Fruit fly (Drosophila melanogaster) whole organism, embryonic: ENCODE data around the gene Slip1.
A peak's percentile ranks its signal among the peaks of the same experiment; 100 is the strongest.

Experiments used
- ATbp ChIP-seq: fragments of 200-800 bp; sonication (Bioruptor generic); optimal IDR thresholded peaks from 2 replicates; lab custom pipeline; 2017; ENCODE audit warnings: missing biosample characterization, mild to moderate bottlenecking, missing genetic modification characterization, missing genetic modification reagents
- CG10462 ChIP-seq: fragments of 200-800 bp; sonication (Bioruptor generic); optimal IDR thresholded peaks from 2 replicates; lab custom pipeline; 2016; ENCODE audit warnings: missing biosample characterization, missing genetic modification characterization
- CG10959 ChIP-seq: fragments of 200-800 bp; sonication (Bioruptor generic); IDR thresholded peaks from 2 replicates; pipeline ENCODE4 v1.3.6; 2022; ENCODE audit warnings: missing biosample characterization, missing genetic modification characterization
- CG11085 ChIP-seq: fragments of 200-800 bp; sonication (Bioruptor generic); IDR thresholded peaks from 2 replicates; pipeline ENCODE4 v1.3.6; 2022; ENCODE audit warnings: missing biosample characterization, missing genetic modification characterization
- CG12155 ChIP-seq: fragments of 200-800 bp; sonication (Bioruptor generic); optimal IDR thresholded peaks from 3 replicates; lab custom pipeline; 2016; ENCODE audit warnings: missing biosample characterization, missing genetic modification characterization
- CG12659 ChIP-seq: fragments of 200-800 bp; sonication (Bioruptor generic); optimal IDR thresholded peaks from 3 replicates; lab custom pipeline; 2017; ENCODE audit warnings: mild to moderate bottlenecking, missing biosample characterization, missing genetic modification reagents, missing genetic modification characterization
- CG12942 ChIP-seq: fragments of 200-800 bp; sonication (Bioruptor generic); optimal IDR thresholded peaks from 3 replicates; lab custom pipeline; 2016; ENCODE audit warnings: missing biosample characterization, missing genetic modification characterization
- CG13123 ChIP-seq: fragments of 200-800 bp; sonication (Bioruptor generic); optimal IDR thresholded peaks from 2 replicates; lab custom pipeline; 2016; ENCODE audit warnings: missing biosample characterization, missing genetic modification characterization
- CG15514 ChIP-seq: fragments of 200-800 bp; sonication (Bioruptor generic); optimal IDR thresholded peaks from 3 replicates; lab custom pipeline; 2017; ENCODE audit warnings: missing biosample characterization, missing genetic modification characterization, mild to moderate bottlenecking, moderate library complexity, missing genetic modification reagents
- CG16815 ChIP-seq: fragments of 200-800 bp; sonication (Bioruptor generic); optimal IDR thresholded peaks from 3 replicates; lab custom pipeline; 2017; ENCODE audit warnings: missing biosample characterization, mild to moderate bottlenecking, missing genetic modification characterization
- CG17186 ChIP-seq: fragments of 200-800 bp; sonication (Bioruptor generic); optimal IDR thresholded peaks from 3 replicates; lab custom pipeline; 2017; ENCODE audit warnings: missing biosample characterization, missing genetic modification reagents, missing genetic modification characterization
- CG18764 ChIP-seq: fragments of 200-800 bp; sonication (Bioruptor generic); optimal IDR thresholded peaks from 3 replicates; lab custom pipeline; 2016; ENCODE audit warnings: missing biosample characterization, missing genetic modification characterization
- CG2678 ChIP-seq: fragments of 200-800 bp; sonication (Bioruptor generic); optimal IDR thresholded peaks from 3 replicates; lab custom pipeline; 2019; ENCODE audit warnings: missing biosample characterization, mild to moderate bottlenecking, missing genetic modification characterization, moderate library complexity
- CG2889 ChIP-seq: fragments of 200-800 bp; sonication (Bioruptor generic); IDR thresholded peaks from 3 replicates; pipeline ENCODE4 v1.3.6; 2022; ENCODE audit warnings: missing biosample characterization, missing genetic modification characterization
- CG3065 ChIP-seq: fragments of 200-800 bp; sonication (Bioruptor generic); optimal IDR thresholded peaks from 2 replicates; lab custom pipeline; 2016; ENCODE audit warnings: missing biosample characterization, missing genetic modification characterization
- CG32767 ChIP-seq: fragments of 200-800 bp; sonication (Bioruptor generic); IDR thresholded peaks from 2 replicates; pipeline ENCODE4 v1.3.6; 2022; ENCODE audit warnings: missing biosample characterization, missing genetic modification characterization
- CG34376 ChIP-seq: fragments of 200-800 bp; sonication (Bioruptor generic); optimal IDR thresholded peaks from 2 replicates; lab custom pipeline; 2018; ENCODE audit warnings: missing biosample characterization, mild to moderate bottlenecking, missing genetic modification characterization
- CG6689 ChIP-seq: fragments of 200-800 bp; sonication (Bioruptor generic); IDR thresholded peaks from 2 replicates; pipeline ENCODE4 v1.3.6; 2022; ENCODE audit warnings: missing biosample characterization, missing genetic modification characterization
- CG7745 ChIP-seq: fragments of 200-800 bp; sonication (Bioruptor generic); optimal IDR thresholded peaks from 2 replicates; lab custom pipeline; 2018; ENCODE audit warnings: missing biosample characterization, mild to moderate bottlenecking, missing genetic modification characterization, moderate library complexity
- CG7987 ChIP-seq: fragments of 200-800 bp; sonication (Bioruptor generic); optimal IDR thresholded peaks from 2 replicates; lab custom pipeline; 2018; ENCODE audit warnings: missing biosample characterization, mild to moderate bottlenecking, missing genetic modification characterization, moderate library complexity
- CG8924 ChIP-seq: fragments of 200-800 bp; optimal IDR thresholded peaks from 3 replicates; lab custom pipeline; 2019; ENCODE audit warnings: missing biosample characterization, mild to moderate bottlenecking, missing genetic modification characterization, moderate library complexity
- CG9609 ChIP-seq: fragments of 200-800 bp; sonication (Bioruptor generic); optimal IDR thresholded peaks from 3 replicates; lab custom pipeline; 2016; ENCODE audit warnings: missing biosample characterization, missing genetic modification characterization
- Dfd ChIP-seq, 2 experiments: fragments of >200 bp; optimal IDR thresholded peaks; 2 replicates each; lab custom pipeline; 2017; ENCODE audit warnings: missing biosample characterization in 2 of 2, missing genetic modification characterization in 2 of 2
- Dll ChIP-seq: fragments of 200-800 bp; sonication (Bioruptor generic); IDR thresholded peaks from 4 replicates; pipeline ENCODE4 v1.3.6; 2022; ENCODE audit warnings: missing biosample characterization, missing genetic modification characterization; ENCODE audit not compliant: partially characterized antibody
- Drgx ChIP-seq: fragments of 200-800 bp; sonication (Bioruptor generic); IDR thresholded peaks from 2 replicates; pipeline ENCODE4 v1.3.6; 2022; ENCODE audit warnings: missing biosample characterization, missing genetic modification characterization
- Ets65A ChIP-seq: fragments of 200-800 bp; sonication (Bioruptor generic); peaks from one replicate; lab custom pipeline; 2016; ENCODE audit warnings: missing biosample characterization, missing genetic modification characterization
- GATAe ChIP-seq: fragments of 200-800 bp; sonication (Bioruptor generic); conservative IDR thresholded peaks from 2 replicates; pipeline ENCODE4 v1.3.6; 2022; ENCODE audit warnings: missing biosample characterization, missing genetic modification characterization
- Lim3 ChIP-seq: fragments of 200-800 bp; sonication (Bioruptor generic); IDR thresholded peaks from 2 replicates; pipeline ENCODE4 v1.3.6; 2022; ENCODE audit warnings: missing biosample characterization, missing genetic modification characterization
- NK7.1 ChIP-seq: fragments of 200-800 bp; sonication (Bioruptor generic); optimal IDR thresholded peaks from 3 replicates; lab custom pipeline; 2016; ENCODE audit warnings: missing biosample characterization, missing genetic modification characterization
- Ptx1 ChIP-seq: fragments of 200-800 bp; sonication (Bioruptor generic); IDR thresholded peaks from 2 replicates; pipeline ENCODE4 v1.3.6; 2022; ENCODE audit warnings: missing biosample characterization, missing genetic modification characterization
- Sox102F ChIP-seq: fragments of 200-800 bp; sonication (Bioruptor generic); optimal IDR thresholded peaks from 2 replicates; lab custom pipeline; 2018; ENCODE audit warnings: missing biosample characterization, mild to moderate bottlenecking, missing genetic modification characterization, moderate library complexity
- TFAM ChIP-seq: fragments of 200-800 bp; sonication (Bioruptor generic); optimal IDR thresholded peaks from 2 replicates; lab custom pipeline; 2017; ENCODE audit warnings: missing biosample characterization, missing genetic modification characterization, inconsistent platforms
- Trl ChIP-seq, 3 experiments: fragments of >200 bp in 2 of 3; fragments of 200-800 bp in 1 of 3; sonication (Bioruptor generic) in 1 of 3; optimal IDR thresholded peaks; 2 replicates in 1 of 3; 3 replicates in 2 of 3; lab custom pipeline; 2016 to 2017; ENCODE audit warnings: missing biosample characterization in 1 of 3, missing genetic modification characterization in 1 of 3
- ab ChIP-seq: fragments of 200-800 bp; sonication (Bioruptor generic); optimal IDR thresholded peaks from 2 replicates; lab custom pipeline; 2016; ENCODE audit warnings: missing biosample characterization, missing genetic modification characterization
- amos ChIP-seq: fragments of 200-800 bp; sonication (Bioruptor generic); IDR thresholded peaks from 2 replicates; pipeline ENCODE4 v1.3.6; 2022; ENCODE audit warnings: missing biosample characterization, missing genetic modification characterization; ENCODE audit not compliant: partially characterized antibody
- ap ChIP-seq: fragments of 200-800 bp; sonication (Bioruptor generic); IDR thresholded peaks from 2 replicates; pipeline ENCODE4 v1.3.6; 2022; ENCODE audit warnings: missing biosample characterization, missing genetic modification characterization
- ash1 ChIP-seq: fragments of 200-800 bp; sonication (Bioruptor generic); optimal IDR thresholded peaks from 2 replicates; lab custom pipeline; 2018; ENCODE audit warnings: missing biosample characterization, mild to moderate bottlenecking, missing genetic modification characterization
- cato ChIP-seq: fragments of 200-800 bp; sonication (Bioruptor generic); optimal IDR thresholded peaks from 2 replicates; lab custom pipeline; 2016; ENCODE audit warnings: missing biosample characterization, missing genetic modification characterization, borderline replicate concordance
- croc ChIP-seq: fragments of 200-800 bp; sonication (Bioruptor generic); conservative IDR thresholded peaks from 3 replicates; pipeline ENCODE4 v1.3.6; 2022; ENCODE audit warnings: missing biosample characterization, missing genetic modification characterization
- ftz-f1 ChIP-seq: fragments of 200-800 bp; sonication (Bioruptor generic); optimal IDR thresholded peaks from 2 replicates; lab custom pipeline; 2016; ENCODE audit warnings: missing biosample characterization, missing genetic modification characterization
- hkb ChIP-seq, 2 experiments: fragments of 200-800 bp in 1 of 2; fragments of >200 bp in 1 of 2; sonication (Bioruptor generic) in 1 of 2; IDR thresholded peaks in 1 of 2; optimal IDR thresholded peaks in 1 of 2; 2 replicates each; pipeline versions ENCODE4 v1.3.6 to Lab custom; 2017 to 2022; ENCODE audit warnings: missing biosample characterization in 1 of 2, missing genetic modification characterization in 1 of 2
- jumu ChIP-seq: fragments of 200-800 bp; sonication (Bioruptor generic); optimal IDR thresholded peaks from 3 replicates; lab custom pipeline; 2016; ENCODE audit warnings: missing biosample characterization, missing genetic modification characterization
- lbe ChIP-seq: fragments of 200-800 bp; sonication (Bioruptor generic); optimal IDR thresholded peaks from 2 replicates; lab custom pipeline; 2016; ENCODE audit warnings: missing biosample characterization, mild to moderate bottlenecking, missing genetic modification characterization
- lola ChIP-seq, 3 experiments: fragments of >200 bp in 2 of 3; fragments of 200-800 bp in 1 of 3; sonication (Bioruptor generic) in 1 of 3; optimal IDR thresholded peaks; 2 replicates each; lab custom pipeline; 2017 to 2019; ENCODE audit warnings: missing biosample characterization in 3 of 3, missing genetic modification characterization in 3 of 3, mild to moderate bottlenecking in 1 of 3, moderate library complexity in 1 of 3
- salm ChIP-seq: fragments of 200-800 bp; sonication (Bioruptor generic); optimal IDR thresholded peaks from 2 replicates; lab custom pipeline; 2018; ENCODE audit warnings: missing biosample characterization, mild to moderate bottlenecking, missing genetic modification characterization
- slbo ChIP-seq: fragments of 200-800 bp; sonication (Bioruptor generic); IDR thresholded peaks from 2 replicates; pipeline ENCODE4 v1.3.6; 2022; ENCODE audit warnings: missing biosample characterization, missing genetic modification characterization
- slou ChIP-seq: fragments of 200-800 bp; sonication (Bioruptor generic); optimal IDR thresholded peaks from 3 replicates; lab custom pipeline; 2016; ENCODE audit warnings: missing biosample characterization, missing genetic modification characterization
- tll ChIP-seq, 2 experiments: fragments of 200-800 bp in 1 of 2; fragments of >200 bp in 1 of 2; sonication (Bioruptor generic) in 1 of 2; optimal IDR thresholded peaks; 2 replicates each; lab custom pipeline; 2017 to 2019; ENCODE audit warnings: missing biosample characterization in 2 of 2, missing genetic modification characterization in 2 of 2, mild to moderate bottlenecking in 1 of 2, moderate library complexity in 1 of 2
- usp ChIP-seq: fragments of >200 bp; optimal IDR thresholded peaks from 2 replicates; lab custom pipeline; 2017; ENCODE audit warnings: missing biosample characterization, missing genetic modification characterization
- z ChIP-seq: fragments of 200-800 bp; sonication (Bioruptor generic); IDR thresholded peaks from 3 replicates; pipeline ENCODE4 v1.3.6; 2022; ENCODE audit warnings: missing biosample characterization, missing genetic modification characterization
- zfh1 ChIP-seq: fragments of 200-800 bp; sonication (Bioruptor generic); IDR thresholded peaks from 3 replicates; pipeline ENCODE4 v1.3.6; 2022; ENCODE audit warnings: missing biosample characterization, missing genetic modification characterization

The Slip1 gene

dm6 chr4:696638-697037 lies 33.2 kb downstream of the Slip1 start (continued):
- no peak for TF ChIP-seq CG7987 (GFP tag; lab: Kevin White, UChicago)
- TF ChIP-seq CG12155 (GFP tag; lab: Kevin White, UChicago) = peak; percentile 25
- TF ChIP-seq CG9609 (GFP tag; lab: Kevin White, UChicago) = peak; percentile 29
- no peak for TF ChIP-seq cato (GFP tag; lab: Kevin White, UChicago)
- peak; percentile 92 for TF ChIP-seq Dll (GFP tag; lab: Robert Waterston, UW)
- TF ChIP-seq lbe (GFP tag; lab: Kevin White, UChicago) = no peak
- TF ChIP-seq CG17186 (GFP tag; lab: Kevin White, UChicago) = peak; percentile 34
- no peak for TF ChIP-seq ftz-f1 (GFP tag; lab: Kevin White, UChicago)
- no peak for TF ChIP-seq CG12942 (GFP tag; lab: Kevin White, UChicago)
- TF ChIP-seq CG16815 (GFP tag; lab: Kevin White, UChicago) = no peak
- peak; percentile 98; the same call in 1 of the 2 replicates for TF ChIP-seq amos (GFP tag; lab: Robert Waterston, UW)
- TF ChIP-seq Dfd (GFP tag; optimal IDR thresholded peaks at IDR 0.05; lab: Kevin White, UChicago) = no peak
- TF ChIP-seq usp (GFP tag; lab: Kevin White, UChicago) = no peak
- TF ChIP-seq CG34376 (GFP tag; lab: Kevin White, UChicago) = no peak
- no peak for TF ChIP-seq ap (GFP tag; lab: Robert Waterston, UW)
- no peak for TF ChIP-seq TFAM (GFP tag; lab: Kevin White, UChicago)
- TF ChIP-seq jumu = peak; percentile 49
- no peak for TF ChIP-seq ash1 (GFP tag; lab: Kevin White, UChicago)
- no peak for TF ChIP-seq Ptx1 (GFP tag; lab: Robert Waterston, UW)
- no peak for TF ChIP-seq Sox102F
- TF ChIP-seq Drgx (GFP tag; lab: Robert Waterston, UW) = no peak
- TF ChIP-seq GATAe = no peak; the same call in 1 of the 2 replicates
- TF ChIP-seq lola (GFP tag; optimal IDR thresholded peaks at IDR 0.05; lab: Kevin White, UChicago) = no peak
- TF ChIP-seq CG2678 (tag; lab: Kevin White, UChicago) = no peak
- no peak for TF ChIP-seq CG10959 (GFP tag; lab: Robert Waterston, UW)
- peak; percentile 79 for TF ChIP-seq CG12659
- no peak for TF ChIP-seq Trl (optimal IDR thresholded peaks at IDR 0.05; lab: Kevin White, UChicago)
- TF ChIP-seq Trl (GFP tag; optimal IDR thresholded peaks at IDR 0.05; lab: Kevin White, UChicago) = peak; percentile 35
- peak; percentile 6 for TF ChIP-seq CG13123 (GFP tag; lab: Kevin White, UChicago)
- no peak for TF ChIP-seq NK7.1 (GFP tag; lab: Kevin White, UChicago)
- peak; percentile 14 for TF ChIP-seq CG8924 (tag; lab: Kevin White, UChicago)
- TF ChIP-seq CG15514 = no peak
- TF ChIP-seq CG10462 (GFP tag; lab: Kevin White, UChicago) = no peak
- TF ChIP-seq slbo = no peak
- TF ChIP-seq zfh1 (GFP tag; lab: Robert Waterston, UW) = no peak
- no peak for TF ChIP-seq slou (GFP tag; lab: Kevin White, UChicago)
- no peak for TF ChIP-seq hkb (optimal IDR thresholded peaks at IDR 0.05; lab: Kevin White, UChicago)
- no peak; the same call in 1 of the 2 replicates for TF ChIP-seq hkb (GFP tag; IDR thresholded peaks at IDR 0.05; lab: Robert Waterston, UW)
- TF ChIP-seq tll (GFP tag; optimal IDR thresholded peaks at IDR 0.05; lab: Kevin White, UChicago) = no peak
- no peak for TF ChIP-seq ATbp (GFP tag; lab: Kevin White, UChicago)
- no peak for TF ChIP-seq CG2889
- TF ChIP-seq salm (tag; lab: Kevin White, UChicago) = no peak
- no peak for TF ChIP-seq CG11085 (GFP tag; lab: Robert Waterston, UW)
- peak; percentile 16 for TF ChIP-seq CG18764 (GFP tag; lab: Kevin White, UChicago)
- no peak for TF ChIP-seq CG7745
- no peak for TF ChIP-seq Ets65A (GFP tag; lab: Kevin White, UChicago)
- no peak for TF ChIP-seq CG3065 (GFP tag; lab: Kevin White, UChicago)
- no peak for TF ChIP-seq CG6689 (GFP tag; lab: Robert Waterston, UW)
- TF ChIP-seq croc (GFP tag; lab: Robert Waterston, UW) = no peak
- peak; percentile 52; the same call in 1 of the 2 replicates for TF ChIP-seq CG32767 (GFP tag; lab: Robert Waterston, UW)
- TF ChIP-seq z = no peak
- TF ChIP-seq Lim3 = no peak
- peak; percentile 27 for TF ChIP-seq ab
